Fruit fly (Drosophila melanogaster) whole organism, embryonic: ENCODE measurements around the gene Bfc.

ENCODE experiments used
- Abd-B ChIP-seq: fragments of 200-800 bp; sonication (Bioruptor generic); optimal IDR thresholded peaks from 2 replicates; lab custom pipeline; 2018; ENCODE audit warnings: missing biosample characterization, mild to moderate bottlenecking, missing genetic modification characterization, moderate library complexity
- Atf3 ChIP-seq: fragments of 200-800 bp; sonication (Bioruptor generic); optimal IDR thresholded peaks from 3 replicates; lab custom pipeline; 2016; ENCODE audit warnings: missing biosample characterization, missing genetic modification characterization
- Atf6 ChIP-seq: fragments of 200-800 bp; sonication (Bioruptor generic); IDR thresholded peaks from 2 replicates; pipeline ENCODE4 v1.3.6; 2022; ENCODE audit warnings: missing biosample characterization, missing genetic modification characterization
- Bgb ChIP-seq: fragments of 200-800 bp; sonication (Bioruptor generic); IDR thresholded peaks from 2 replicates; pipeline ENCODE4 v1.3.6; 2022; ENCODE audit warnings: missing biosample characterization, missing genetic modification characterization; ENCODE audit not compliant: partially characterized antibody
- CG10147 ChIP-seq: fragments of 200-800 bp; sonication (Bioruptor generic); optimal IDR thresholded peaks from 2 replicates; lab custom pipeline; 2019; ENCODE audit warnings: missing biosample characterization, mild to moderate bottlenecking, missing genetic modification characterization, moderate library complexity
- CG1024 ChIP-seq: fragments of 200-800 bp; sonication (Bioruptor generic); IDR thresholded peaks from 2 replicates; pipeline ENCODE4 v1.3.6; 2022; ENCODE audit warnings: missing biosample characterization, missing genetic modification characterization
- CG11723 ChIP-seq: fragments of 200-800 bp; sonication (Bioruptor generic); optimal IDR thresholded peaks from 2 replicates; lab custom pipeline; 2017; ENCODE audit warnings: missing biosample characterization, mild to moderate bottlenecking, missing genetic modification characterization
- CG12071 ChIP-seq: fragments of 200-800 bp; sonication (Bioruptor generic); optimal IDR thresholded peaks from 3 replicates; lab custom pipeline; 2018; ENCODE audit warnings: missing biosample characterization, mild to moderate bottlenecking, missing genetic modification characterization
- CG15514 ChIP-seq: fragments of 200-800 bp; sonication (Bioruptor generic); optimal IDR thresholded peaks from 3 replicates; lab custom pipeline; 2017; ENCODE audit warnings: missing biosample characterization, missing genetic modification characterization, mild to moderate bottlenecking, moderate library complexity, missing genetic modification reagents
- CG15696 ChIP-seq: fragments of 200-800 bp; sonication (Bioruptor generic); optimal IDR thresholded peaks from 2 replicates; lab custom pipeline; 2019; ENCODE audit warnings: missing biosample characterization, mild to moderate bottlenecking, missing genetic modification characterization, moderate library complexity
- CG1602 ChIP-seq: fragments of 200-800 bp; sonication (Bioruptor generic); optimal IDR thresholded peaks from 3 replicates; lab custom pipeline; 2016; ENCODE audit warnings: missing biosample characterization, missing genetic modification characterization
- CG17829 ChIP-seq: fragments of 200-800 bp; optimal IDR thresholded peaks from 2 replicates; lab custom pipeline; 2019; ENCODE audit warnings: missing biosample characterization, mild to moderate bottlenecking, missing genetic modification characterization, moderate library complexity
- CG4424 ChIP-seq: fragments of 200-800 bp; sonication (Bioruptor generic); optimal IDR thresholded peaks from 3 replicates; lab custom pipeline; 2016; ENCODE audit warnings: missing biosample characterization, missing genetic modification characterization
- CG7372 ChIP-seq: fragments of 200-800 bp; sonication (Bioruptor generic); IDR thresholded peaks from 2 replicates; pipeline ENCODE4 v1.3.6; 2022; ENCODE audit warnings: missing biosample characterization, missing genetic modification characterization
- CG7556 ChIP-seq: fragments of 200-800 bp; sonication (Bioruptor generic); optimal IDR thresholded peaks from 2 replicates; lab custom pipeline; 2017; ENCODE audit warnings: missing biosample characterization, mild to moderate bottlenecking, missing genetic modification characterization
- CG7963 ChIP-seq: fragments of 200-800 bp; sonication (Bioruptor generic); IDR thresholded peaks from 3 replicates; pipeline ENCODE4 v1.3.6; 2022; ENCODE audit warnings: missing biosample characterization, missing genetic modification characterization; ENCODE audit not compliant: partially characterized antibody
- CG8388 ChIP-seq: fragments of 200-800 bp; sonication (Bioruptor generic); optimal IDR thresholded peaks from 2 replicates; lab custom pipeline; 2019; ENCODE audit warnings: missing biosample characterization, mild to moderate bottlenecking, missing genetic modification characterization, moderate library complexity
- CG8944 ChIP-seq: fragments of 200-800 bp; sonication (Bioruptor generic); optimal IDR thresholded peaks from 3 replicates; lab custom pipeline; 2016; ENCODE audit warnings: missing biosample characterization, missing genetic modification characterization
- CG9609 ChIP-seq: fragments of 200-800 bp; sonication (Bioruptor generic); optimal IDR thresholded peaks from 3 replicates; lab custom pipeline; 2016; ENCODE audit warnings: missing biosample characterization, missing genetic modification characterization
- CG9727 ChIP-seq: fragments of 200-800 bp; sonication (Bioruptor generic); optimal IDR thresholded peaks from 3 replicates; lab custom pipeline; 2017; ENCODE audit warnings: missing biosample characterization, mild to moderate bottlenecking, missing genetic modification characterization
- CG9932 ChIP-seq: fragments of 200-800 bp; sonication (Bioruptor generic); IDR thresholded peaks from 2 replicates; pipeline ENCODE4 v1.3.6; 2022; ENCODE audit warnings: missing biosample characterization, missing genetic modification characterization
- Camta ChIP-seq: fragments of 200-800 bp; sonication (Bioruptor generic); optimal IDR thresholded peaks from 2 replicates; lab custom pipeline; 2016; ENCODE audit warnings: missing biosample characterization, missing genetic modification characterization
- CkIIα-i1 ChIP-seq: fragments of 200-800 bp; sonication (Bioruptor generic); IDR thresholded peaks from 2 replicates; pipeline ENCODE4 v1.3.6; 2022; ENCODE audit warnings: missing biosample characterization, missing genetic modification characterization
- Dfd ChIP-seq, 2 experiments: fragments of >200 bp; optimal IDR thresholded peaks; 2 replicates each; lab custom pipeline; 2017; ENCODE audit warnings: missing biosample characterization in 2 of 2, missing genetic modification characterization in 2 of 2
- Doc2 ChIP-seq: fragments of 200-800 bp; sonication (Bioruptor generic); IDR thresholded peaks from 2 replicates; pipeline ENCODE4 v1.3.6; 2022; ENCODE audit warnings: missing biosample characterization, missing genetic modification characterization
- Eip74EF ChIP-seq, 2 experiments: fragments of 200-800 bp in 1 of 2; fragments of >200 bp in 1 of 2; sonication (Bioruptor generic) in 1 of 2; optimal IDR thresholded peaks; 2 replicates each; lab custom pipeline; 2017 to 2019; ENCODE audit warnings: missing biosample characterization in 2 of 2, missing genetic modification characterization in 2 of 2, mild to moderate bottlenecking in 1 of 2, moderate library complexity in 1 of 2
- Gsc ChIP-seq: fragments of 200-800 bp; sonication (Bioruptor generic); IDR thresholded peaks from 2 replicates; pipeline ENCODE4 v1.3.6; 2022; ENCODE audit warnings: missing biosample characterization, missing genetic modification characterization
- Gug ChIP-seq: fragments of 200-800 bp; sonication (Bioruptor generic); IDR thresholded peaks from 4 replicates; pipeline ENCODE4 v1.3.6; 2022; ENCODE audit warnings: missing biosample characterization, missing genetic modification characterization
- H15 ChIP-seq: fragments of 200-800 bp; sonication (Bioruptor generic); IDR thresholded peaks from 3 replicates; pipeline ENCODE4 v1.3.6; 2022; ENCODE audit warnings: missing biosample characterization, missing genetic modification characterization
- Hr51 ChIP-seq, 2 experiments: fragments of 200-800 bp; sonication (Bioruptor generic); optimal IDR thresholded peaks; 2 replicates in 1 of 2; 3 replicates in 1 of 2; lab custom pipeline; 2016 to 2018; ENCODE audit warnings: missing biosample characterization in 2 of 2, missing genetic modification characterization in 2 of 2, mild to moderate bottlenecking in 1 of 2, moderate library complexity in 1 of 2
- Myb ChIP-seq: fragments of 200-800 bp; sonication (Bioruptor generic); optimal IDR thresholded peaks from 2 replicates; lab custom pipeline; 2016; ENCODE audit warnings: missing biosample characterization, missing genetic modification characterization
- Ptx1 ChIP-seq: fragments of 200-800 bp; sonication (Bioruptor generic); IDR thresholded peaks from 2 replicates; pipeline ENCODE4 v1.3.6; 2022; ENCODE audit warnings: missing biosample characterization, missing genetic modification characterization
- Rfx ChIP-seq: fragments of 200-800 bp; sonication (Bioruptor generic); IDR thresholded peaks from 2 replicates; pipeline ENCODE4 v1.3.6; 2022; ENCODE audit warnings: missing biosample characterization, missing genetic modification characterization
- Rx ChIP-seq: fragments of 200-800 bp; sonication (Bioruptor generic); IDR thresholded peaks from 2 replicates; pipeline ENCODE4 v1.3.6; 2022; ENCODE audit warnings: missing biosample characterization, missing genetic modification characterization
- Usf ChIP-seq: fragments of 200-800 bp; sonication (Bioruptor generic); optimal IDR thresholded peaks from 2 replicates; lab custom pipeline; 2017; ENCODE audit warnings: missing genotype, missing biosample characterization, missing genetic modification characterization
- ash1 ChIP-seq: fragments of 200-800 bp; sonication (Bioruptor generic); optimal IDR thresholded peaks from 2 replicates; lab custom pipeline; 2018; ENCODE audit warnings: missing biosample characterization, mild to moderate bottlenecking, missing genetic modification characterization
- chm ChIP-seq: fragments of 200-800 bp; sonication (Bioruptor generic); IDR thresholded peaks from 2 replicates; pipeline ENCODE4 v1.3.6; 2022; ENCODE audit warnings: missing biosample characterization, missing genetic modification characterization
- crc ChIP-seq: fragments of 200-800 bp; sonication (Bioruptor generic); optimal IDR thresholded peaks from 2 replicates; lab custom pipeline; 2016; ENCODE audit warnings: missing biosample characterization, missing genetic modification characterization
- dmrt99B ChIP-seq: fragments of 200-800 bp; sonication (Bioruptor generic); optimal IDR thresholded peaks from 2 replicates; lab custom pipeline; 2018; ENCODE audit warnings: missing biosample characterization, mild to moderate bottlenecking, missing genetic modification characterization, moderate library complexity
- dpn ChIP-seq, 2 experiments: fragments of 200-800 bp; sonication (Bioruptor generic); optimal IDR thresholded peaks; 3 replicates each; lab custom pipeline; 2016; ENCODE audit warnings: missing biosample characterization in 2 of 2, missing genetic modification characterization in 2 of 2
- eve ChIP-seq, 2 experiments: fragments of >200 bp; optimal IDR thresholded peaks; 2 replicates each; lab custom pipeline; 2017; ENCODE audit warnings: missing biosample characterization in 2 of 2, missing genetic modification characterization in 2 of 2
- gt ChIP-seq: fragments of 200-800 bp; sonication (Bioruptor generic); IDR thresholded peaks from 2 replicates; pipeline ENCODE4 v1.3.6; 2022; ENCODE audit warnings: missing biosample characterization, missing genetic modification characterization
- kah ChIP-seq: fragments of 200-800 bp; sonication (Bioruptor generic); optimal IDR thresholded peaks from 2 replicates; lab custom pipeline; 2018; ENCODE audit warnings: missing biosample characterization, mild to moderate bottlenecking, missing genetic modification characterization
- lilli ChIP-seq: fragments of 200-800 bp; sonication (Bioruptor generic); optimal IDR thresholded peaks from 3 replicates; lab custom pipeline; 2016; ENCODE audit warnings: missing biosample characterization, missing genetic modification characterization
- oc ChIP-seq: fragments of 200-800 bp; sonication (Bioruptor generic); optimal IDR thresholded peaks from 2 replicates; lab custom pipeline; 2018; ENCODE audit warnings: missing biosample characterization, mild to moderate bottlenecking, missing genetic modification characterization, moderate library complexity
- pfk ChIP-seq: fragments of 200-800 bp; sonication (Bioruptor generic); optimal IDR thresholded peaks from 2 replicates; lab custom pipeline; 2018; ENCODE audit warnings: missing biosample characterization, mild to moderate bottlenecking, missing genetic modification characterization, moderate library complexity
- pho ChIP-seq: fragments of 200-800 bp; sonication (Bioruptor generic); optimal IDR thresholded peaks from 2 replicates; lab custom pipeline; 2016; ENCODE audit warnings: missing biosample characterization, missing genetic modification characterization
- ranshi ChIP-seq: fragments of 200-800 bp; sonication (Bioruptor generic); IDR thresholded peaks from 2 replicates; pipeline ENCODE4 v1.3.6; 2022; ENCODE audit warnings: missing biosample characterization, missing genetic modification characterization
- sens-2 ChIP-seq: fragments of 200-800 bp; sonication (Bioruptor generic); IDR thresholded peaks from 2 replicates; pipeline ENCODE4 v1.3.6; 2022; ENCODE audit warnings: missing biosample characterization, missing genetic modification characterization
- yki ChIP-seq: fragments of >200 bp; optimal IDR thresholded peaks from 3 replicates; lab custom pipeline; 2018
- zen ChIP-seq: fragments of 200-800 bp; sonication (Bioruptor generic); optimal IDR thresholded peaks from 3 replicates; lab custom pipeline; 2018; ENCODE audit warnings: missing biosample characterization, mild to moderate bottlenecking, missing genetic modification characterization, moderate library complexity

Bfc gene

dm6 chr3L:1216460-1216859, 34.0 kb upstream of the Bfc start (continued):
- TF ChIP-seq dmrt99B = peak; percentile 66
- no peak for TF ChIP-seq CG10147
- TF ChIP-seq CG11723 (GFP tag; lab: Kevin White, UChicago) = no peak
- TF ChIP-seq Gug = no peak
- TF ChIP-seq H15 = 0 out of 3 replicates have a peak, but pooled peaks have one; percentile 37
- TF ChIP-seq CG7372 (GFP tag; lab: Robert Waterston, UW) = no peak
- no peak for TF ChIP-seq yki (lab: Kevin White, UChicago)
- TF ChIP-seq Myb (GFP tag; lab: Kevin White, UChicago) = no peak
- TF ChIP-seq lilli = no peak
- no peak for TF ChIP-seq ash1 (GFP tag; lab: Kevin White, UChicago)
- TF ChIP-seq Gsc (GFP tag; lab: Robert Waterston, UW) = no peak
- TF ChIP-seq sens-2 (GFP tag; lab: Robert Waterston, UW) = no peak
- TF ChIP-seq eve (GFP tag; optimal IDR thresholded peaks at IDR 0.05; lab: Kevin White, UChicago) = no peak
- TF ChIP-seq kah (GFP tag; lab: Kevin White, UChicago) = no peak
- no peak for TF ChIP-seq CG15514 (GFP tag; lab: Kevin White, UChicago)
- TF ChIP-seq ranshi (GFP tag; lab: Robert Waterston, UW) = peak; percentile 55; the same call in 1 of the 2 replicates
- TF ChIP-seq CG9609 (GFP tag; lab: Kevin White, UChicago) = no peak
- TF ChIP-seq Rfx (GFP tag; lab: Robert Waterston, UW) = 0 out of 2 replicates have a peak, but pooled peaks have one; percentile 12
- no peak for TF ChIP-seq Usf (GFP tag; lab: Kevin White, UChicago)
- peak; percentile 4 for TF ChIP-seq CG12071 (GFP tag; lab: Kevin White, UChicago)
- peak; percentile 48 for TF ChIP-seq CG15696 (tag; lab: Kevin White, UChicago)
- peak; percentile 12 for TF ChIP-seq Camta (GFP tag; lab: Kevin White, UChicago)
- no peak for TF ChIP-seq Bgb
- no peak for TF ChIP-seq CG8944 (GFP tag; lab: Kevin White, UChicago)
- 0 out of 2 replicates have a peak, but pooled peaks have one; percentile 24 for TF ChIP-seq Atf6
- no peak for TF ChIP-seq CG7963 (GFP tag; lab: Robert Waterston, UW)
- TF ChIP-seq Dfd (GFP tag; optimal IDR thresholded peaks at IDR 0.05; lab: Kevin White, UChicago) = no peak
- no peak for TF ChIP-seq Eip74EF (GFP tag; optimal IDR thresholded peaks at IDR 0.05; lab: Kevin White, UChicago)
- TF ChIP-seq dpn (GFP tag; optimal IDR thresholded peaks at IDR 0.05; lab: Kevin White, UChicago) = peak; percentile 16 to 39
- peak; percentile 28 for TF ChIP-seq CG4424 (GFP tag; lab: Kevin White, UChicago)
- no peak for TF ChIP-seq pho (GFP tag; lab: Kevin White, UChicago)
- peak; percentile 54 for TF ChIP-seq Ptx1
- peak; percentile 68; the same call in 1 of the 2 replicates for TF ChIP-seq chm
- TF ChIP-seq CG17829 = peak; percentile 48
- TF ChIP-seq CG9727 (GFP tag; lab: Kevin White, UChicago) = peak; percentile 9
- no peak for TF ChIP-seq Doc2 (GFP tag; lab: Robert Waterston, UW)
- TF ChIP-seq gt = no peak
- peak; percentile 11; the same call in 1 of the 2 replicates for TF ChIP-seq Rx (GFP tag; lab: Robert Waterston, UW)
- TF ChIP-seq crc (GFP tag; lab: Kevin White, UChicago) = peak; percentile 8
- no peak for TF ChIP-seq CkIIα-i1
- TF ChIP-seq CG9932 (GFP tag; lab: Robert Waterston, UW) = no peak
- peak; percentile 19 for TF ChIP-seq CG7556 (GFP tag; lab: Kevin White, UChicago)
- TF ChIP-seq CG1024 = peak; percentile 58; the same call in 1 of the 2 replicates
- TF ChIP-seq CG8388 (GFP tag; lab: Kevin White, UChicago) = peak; percentile 56
- no peak for TF ChIP-seq pfk
- TF ChIP-seq Hr51 (GFP tag; optimal IDR thresholded peaks at IDR 0.05; lab: Kevin White, UChicago) = peak in 1 of 2 experiments; percentile 46
- no peak for TF ChIP-seq oc (tag; lab: Kevin White, UChicago)
- TF ChIP-seq CG1602 = no peak
- TF ChIP-seq Abd-B (GFP tag; lab: Kevin White, UChicago) = peak; percentile 14
- peak; percentile 65 for TF ChIP-seq zen
- no peak for TF ChIP-seq Atf3 (GFP tag; lab: Kevin White, UChicago)
